Worm (Caenorhabditis elegans): ENCODE results near the gene M7.8.
A peak's percentile ranks its signal among the peaks of the same experiment; 100 is the strongest.

Gene M7.8

DNA sequence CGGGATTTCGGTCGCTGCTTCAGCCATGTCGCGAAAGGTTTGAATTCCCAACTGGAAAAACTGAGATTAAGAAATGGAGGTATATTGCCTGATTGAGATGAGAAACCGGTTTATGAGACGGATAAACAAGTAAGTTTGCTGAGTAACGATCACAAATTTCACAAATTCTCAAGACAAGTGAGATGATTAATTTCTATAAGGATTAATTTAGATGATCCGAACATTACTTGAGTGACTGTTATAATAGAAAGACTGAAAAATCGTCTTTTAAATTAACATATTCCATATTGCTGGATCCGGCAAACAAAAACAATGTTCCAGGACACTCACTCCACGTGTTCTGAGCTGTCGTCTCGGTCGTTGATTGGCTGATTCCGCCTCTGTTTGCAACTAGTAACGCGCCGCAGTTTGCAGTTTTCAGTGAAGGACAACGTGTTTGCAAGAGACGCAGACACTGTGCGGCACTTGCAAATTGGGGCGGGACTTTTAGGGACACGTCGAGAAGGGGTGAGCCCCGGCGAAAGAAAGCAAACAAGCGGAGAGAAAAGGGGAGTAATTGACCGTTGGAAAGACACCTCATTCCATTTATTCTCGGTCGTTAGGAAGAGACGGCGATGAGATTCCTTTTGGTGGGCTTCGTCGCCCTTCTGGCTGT, 24.1 kb upstream of the M7.8 start, which contains the start of the genes imp-2 and enpl-1 (continued):
- TF ChIP-seq unc-130 (GFP tag; optimal IDR thresholded peaks at IDR 0.05) = peak; percentile 68
- peak; percentile 68; the same call in 1 of the 2 replicates for TF ChIP-seq ceh-20 (GFP tag; IDR thresholded peaks at IDR 0.05)
- peak; percentile 16 for TF ChIP-seq zfp-2 (tag; optimal IDR thresholded peaks at IDR 0.05)
- peak; percentile 68 for TF ChIP-seq zag-1 (tag; optimal IDR thresholded peaks at IDR 0.05)
- TF ChIP-seq madf-9 (GFP tag; conservative IDR thresholded peaks at IDR 0.05) = 0 out of 2 replicates have a peak, but pooled peaks have one; percentile 9
- TF ChIP-seq ceh-82 (tag; optimal IDR thresholded peaks at IDR 0.05) = no peak
- peak; percentile 2 for TF ChIP-seq lir-3 (tag; optimal IDR thresholded peaks at IDR 0.05)
- peak; percentile 60; the same call in 1 of the 2 replicates for TF ChIP-seq mdt-29 (GFP tag; IDR thresholded peaks at IDR 0.05)
- no peak for TF ChIP-seq daf-8 (GFP tag; IDR thresholded peaks at IDR 0.05)
- no peak for TF ChIP-seq tag-97 (GFP tag; IDR thresholded peaks at IDR 0.05)
- no peak for TF ChIP-seq mxl-2 (GFP tag; conservative IDR thresholded peaks at IDR 0.05)
- TF ChIP-seq lsy-2 (tag; optimal IDR thresholded peaks at IDR 0.05) = peak; percentile 85 to 96
- peak; percentile 100 for TF ChIP-seq mxl-3 (GFP tag; optimal IDR thresholded peaks at IDR 0.05)
- TF ChIP-seq daf-12 (tag; optimal IDR thresholded peaks at IDR 0.05) = no peak
- peak; percentile 71 to 98 for TF ChIP-seq mdl-1 (tag; optimal IDR thresholded peaks at IDR 0.05)
- TF ChIP-seq F10B5.3 (tag; optimal IDR thresholded peaks at IDR 0.05) = peak; percentile 69
- no peak for TF ChIP-seq Y75B8A.6 (GFP tag; IDR thresholded peaks at IDR 0.05)
- peak; percentile 85 for TF ChIP-seq T20F7.1 (GFP tag; optimal IDR thresholded peaks at IDR 0.05)
- peak; percentile 91 for TF ChIP-seq hmg-1.1 (GFP tag; IDR thresholded peaks at IDR 0.05)
- TF ChIP-seq lim-7 (GFP tag; IDR thresholded peaks at IDR 0.05) = peak; percentile 17; the same call in 1 of the 2 replicates
- peak; percentile 70; the same call in 1 of the 2 replicates for TF ChIP-seq lin-1 (GFP tag; IDR thresholded peaks at IDR 0.05)
- peak; percentile 58; the same call in 1 of the 2 replicates for TF ChIP-seq nhr-42 (GFP tag; IDR thresholded peaks at IDR 0.05)
- peak; percentile 71 for TF ChIP-seq arid-1 (GFP tag; conservative IDR thresholded peaks at IDR 0.05)
- peak; percentile 80 for TF ChIP-seq lin-38 (GFP tag; IDR thresholded peaks at IDR 0.05)
- peak; percentile 30 for TF ChIP-seq nhr-10 (tag; optimal IDR thresholded peaks at IDR 0.05)
- TF ChIP-seq ztf-11 (tag; optimal IDR thresholded peaks at IDR 0.05) = no peak
- TF ChIP-seq nhr-28 (tag; optimal IDR thresholded peaks at IDR 0.05) = peak; percentile 73
- peak; percentile 59 for TF ChIP-seq spr-1 (tag; optimal IDR thresholded peaks at IDR 0.05)
- no peak for TF ChIP-seq madf-5 (GFP tag; IDR thresholded peaks at IDR 0.05)
- peak; percentile 83 for TF ChIP-seq nhr-11 (tag; optimal IDR thresholded peaks at IDR 0.05)
- TF ChIP-seq D1046.2 (GFP tag; IDR thresholded peaks at IDR 0.05) = no peak
- no peak for TF ChIP-seq ceh-28 (tag; optimal IDR thresholded peaks at IDR 0.05)
- peak in 1 of 2 experiments; percentile 44 for TF ChIP-seq ZK546.5 (tag; optimal IDR thresholded peaks at IDR 0.05)
- peak; percentile 62 for TF ChIP-seq nhr-48 (tag; optimal IDR thresholded peaks at IDR 0.05)
- TF ChIP-seq pha-4 (GFP tag; IDR thresholded peaks at IDR 0.05) = peak; percentile 89
- TF ChIP-seq pha-4 (tag; optimal IDR thresholded peaks at IDR 0.05) = peak; percentile 33
- TF ChIP-seq snpc-1.2 (GFP tag; IDR thresholded peaks at IDR 0.05) = no peak
- TF ChIP-seq gei-8 (GFP tag; optimal IDR thresholded peaks at IDR 0.05) = peak; percentile 76
- peak; percentile 78 for TF ChIP-seq saeg-2 (GFP tag; IDR thresholded peaks at IDR 0.05)
- TF ChIP-seq tra-1 (GFP tag; IDR thresholded peaks at IDR 0.05) = peak; percentile 49; the same call in 1 of the 2 replicates
- no peak for TF ChIP-seq ceh-32 (tag; optimal IDR thresholded peaks at IDR 0.05; ENCODE audit: poor library complexity)
- TF ChIP-seq vab-7 (GFP tag; IDR thresholded peaks at IDR 0.05) = peak; percentile 67
- no peak for TF ChIP-seq nhr-237 (tag; optimal IDR thresholded peaks at IDR 0.05)
- TF ChIP-seq daf-19 (GFP tag; conservative IDR thresholded peaks at IDR 0.05) = no peak
- no peak for TF ChIP-seq egl-27 (tag; optimal IDR thresholded peaks at IDR 0.05)
- peak; percentile 77 for TF ChIP-seq nhr-77 (tag; optimal IDR thresholded peaks at IDR 0.05)
- peak; percentile 90 for TF ChIP-seq rbr-2 (tag; optimal IDR thresholded peaks at IDR 0.05)
- peak; percentile 21 for TF ChIP-seq ama-1 (optimal IDR thresholded peaks at IDR 0.05)
- peak; percentile 96 for TF ChIP-seq hlh-11 (tag; optimal IDR thresholded peaks at IDR 0.05)
- TF ChIP-seq T26A8.4 (GFP tag; IDR thresholded peaks at IDR 0.05) = peak; percentile 89
- TF ChIP-seq Y105C5A.15 (GFP tag; IDR thresholded peaks at IDR 0.05) = no peak

Data from whole organism, L4 larva.